Worm (Caenorhabditis elegans): Measurements from ENCODE around the gene C28A5.2.
A peak's percentile ranks its signal among the peaks of the same experiment; 100 is the strongest.

Gene C28A5.2

DNA sequence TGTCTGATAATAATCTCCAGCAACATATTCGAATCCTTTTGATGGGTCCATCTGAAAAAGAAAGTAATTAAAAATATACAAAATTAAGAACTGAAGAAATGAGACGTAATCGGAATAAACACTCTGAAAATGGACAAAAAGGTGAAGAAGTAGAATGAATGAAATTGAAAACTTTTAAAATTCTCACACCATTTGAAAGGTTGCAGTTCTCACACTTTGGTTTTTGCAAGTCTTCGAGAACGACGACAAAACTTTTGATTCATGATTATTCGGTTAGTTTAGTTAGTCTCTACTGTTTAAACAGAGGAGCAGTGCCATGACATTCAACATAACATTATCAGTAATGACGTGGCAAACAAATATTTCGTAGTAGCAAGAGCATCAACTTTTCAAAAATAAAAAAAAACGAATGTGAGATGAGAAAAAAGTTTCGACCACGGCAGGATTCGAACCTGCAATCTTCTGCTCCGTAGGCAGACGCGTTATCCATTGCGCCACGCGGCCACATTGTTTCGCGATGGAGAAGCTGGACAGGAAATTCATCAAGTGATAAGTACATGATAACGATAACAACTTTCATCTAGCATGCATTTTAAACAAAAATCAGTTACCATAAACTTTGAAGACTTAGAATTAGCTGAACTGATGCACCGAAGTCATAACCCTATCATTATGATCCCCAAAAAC, 10.7 kb upstream of the C28A5.2 start, which contains the start of gene ceh-43:
ceh-43 (minus strand) TSS at position 51 of the 687 bp plus-strand sequence.
- no peak for TF ChIP-seq somi-1 (GFP tag; optimal IDR thresholded peaks at IDR 0.05)
- 0 out of 2 replicates have a peak, but pooled peaks have one; percentile 24 for TF ChIP-seq lir-1 (GFP tag; conservative IDR thresholded peaks at IDR 0.05)
- no peak for TF ChIP-seq ama-1 (optimal IDR thresholded peaks at IDR 0.05)
- TF ChIP-seq ama-1 (GFP tag; optimal IDR thresholded peaks at IDR 0.05): no peak
- no peak for TF ChIP-seq ztf-6 (GFP tag; IDR thresholded peaks at IDR 0.05)
- no peak for TF ChIP-seq egl-44 (GFP tag; IDR thresholded peaks at IDR 0.05)
- no peak for TF ChIP-seq K11D2.4 (GFP tag; IDR thresholded peaks at IDR 0.05)
- TF ChIP-seq ceh-27 (GFP tag; optimal IDR thresholded peaks at IDR 0.05): peak; percentile 13
- TF ChIP-seq hlh-12 (tag; optimal IDR thresholded peaks at IDR 0.05): no peak
- no peak for TF ChIP-seq Y56A3A.18 (GFP tag; IDR thresholded peaks at IDR 0.05)
- TF ChIP-seq nhr-120 (GFP tag; IDR thresholded peaks at IDR 0.05): no peak
- no peak for TF ChIP-seq akir-1 (GFP tag; optimal IDR thresholded peaks at IDR 0.05)
- TF ChIP-seq nhr-27 (tag; optimal IDR thresholded peaks at IDR 0.05): no peak
- no peak for TF ChIP-seq F52B5.7 (tag; optimal IDR thresholded peaks at IDR 0.05)
- TF ChIP-seq cebp-1 (GFP tag; IDR thresholded peaks at IDR 0.05): no peak
- peak; percentile 19 for TF ChIP-seq cebp-1 (tag; optimal IDR thresholded peaks at IDR 0.05)
- TF ChIP-seq ztf-25 (GFP tag; IDR thresholded peaks at IDR 0.05): no peak
- TF ChIP-seq F49E8.2 (tag; optimal IDR thresholded peaks at IDR 0.05; ENCODE audit: insufficient read depth): no peak
- TF ChIP-seq lsl-1 (GFP tag; optimal IDR thresholded peaks at IDR 0.05): peak; percentile 33
- TF ChIP-seq Y53G8AR.9 (GFP tag; conservative IDR thresholded peaks at IDR 0.05): no peak
- no peak for TF ChIP-seq tbx-9 (tag; optimal IDR thresholded peaks at IDR 0.05; ENCODE audit: borderline replicate concordance)
- TF ChIP-seq F23B12.7 (tag; optimal IDR thresholded peaks at IDR 0.05; ENCODE audit: insufficient read depth): peak; percentile 11
- TF ChIP-seq unc-62 (GFP tag; optimal IDR thresholded peaks at IDR 0.05): no peak
- no peak for TF ChIP-seq F55B11.4 (tag; optimal IDR thresholded peaks at IDR 0.05; ENCODE audit: borderline replicate concordance, insufficient read depth)
- TF ChIP-seq tlf-1 (GFP tag; optimal IDR thresholded peaks at IDR 0.05): no peak
- TF ChIP-seq lin-54 (GFP tag; optimal IDR thresholded peaks at IDR 0.05): peak; percentile 15
- 0 out of 2 replicates have a peak, but pooled peaks have one; percentile 8 for TF ChIP-seq rcor-1 (GFP tag; IDR thresholded peaks at IDR 0.05)
- TF ChIP-seq ccch-3 (GFP tag; optimal IDR thresholded peaks at IDR 0.05): no peak
- no peak for TF ChIP-seq ets-4 (GFP tag; optimal IDR thresholded peaks at IDR 0.05)
- no peak for TF ChIP-seq T26A5.8 (tag; optimal IDR thresholded peaks at IDR 0.05)
- TF ChIP-seq F33H1.4 (GFP tag; IDR thresholded peaks at IDR 0.05): peak; percentile 45
- peak; percentile 60 for TF ChIP-seq pbrm-1 (GFP tag; IDR thresholded peaks at IDR 0.05)
- TF ChIP-seq ztf-18 (tag; optimal IDR thresholded peaks at IDR 0.05): peak; percentile 36
- TF ChIP-seq ceh-91 (GFP tag; IDR thresholded peaks at IDR 0.05): 0 out of 2 replicates have a peak, but pooled peaks have one; percentile 25
- no peak for TF ChIP-seq sdz-38 (tag; optimal IDR thresholded peaks at IDR 0.05)
- TF ChIP-seq ceh-100 (GFP tag; IDR thresholded peaks at IDR 0.05): peak; percentile 51
- no peak for TF ChIP-seq F22D6.2 (tag; optimal IDR thresholded peaks at IDR 0.05)
- TF ChIP-seq madf-3 (GFP tag; IDR thresholded peaks at IDR 0.05): 0 out of 2 replicates have a peak, but pooled peaks have one; percentile 44
- TF ChIP-seq aptf-3 (GFP tag; IDR thresholded peaks at IDR 0.05): no peak
- TF ChIP-seq mcd-1 (GFP tag; IDR thresholded peaks at IDR 0.05): no peak
- no peak for TF ChIP-seq bed-2 (GFP tag; IDR thresholded peaks at IDR 0.05)
- peak; percentile 64; the same call in 1 of the 2 replicates for TF ChIP-seq madf-6 (GFP tag; IDR thresholded peaks at IDR 0.05)
- TF ChIP-seq dpl-1 (GFP tag; optimal IDR thresholded peaks at IDR 0.05): no peak
- peak; percentile 11 for TF ChIP-seq snpc-4 (GFP tag; optimal IDR thresholded peaks at IDR 0.05)
- peak in 1 of 4 experiments; percentile 17 for TF ChIP-seq snpc-4 (tag; optimal IDR thresholded peaks at IDR 0.05)
- TF ChIP-seq F37B4.10 (GFP tag; IDR thresholded peaks at IDR 0.05): no peak
- TF ChIP-seq F57A8.1 (GFP tag; optimal IDR thresholded peaks at IDR 0.05): no peak
- TF ChIP-seq ceh-79 (tag; optimal IDR thresholded peaks at IDR 0.05): no peak
